Fruit fly (Drosophila melanogaster) whole organism: ENCODE data around the gene DCTN6-p27.

Experiments
- CG8478 ChIP-seq: fragments of >200 bp; optimal IDR thresholded peaks from 2 replicates; lab custom pipeline; 2018; ENCODE audit warnings: inconsistent platforms
- EcR ChIP-seq, 2 experiments: fragments of >200 bp; optimal IDR thresholded peaks; 2 replicates each; lab custom pipeline; 2017; ENCODE audit warnings: missing biosample characterization in 2 of 2, missing genetic modification characterization in 2 of 2, missing genetic modification reagents in 2 of 2
- pan ChIP-seq: fragments of >200 bp; optimal IDR thresholded peaks from 2 replicates; lab custom pipeline; 2017
- psq ChIP-seq: fragments of >200 bp; optimal IDR thresholded peaks from 2 replicates; lab custom pipeline; 2017
- usp ChIP-seq: fragments of >200 bp; optimal IDR thresholded peaks from 2 replicates; lab custom pipeline; 2017; ENCODE audit warnings: missing biosample characterization, missing genetic modification characterization, mixed read lengths

DNA sequence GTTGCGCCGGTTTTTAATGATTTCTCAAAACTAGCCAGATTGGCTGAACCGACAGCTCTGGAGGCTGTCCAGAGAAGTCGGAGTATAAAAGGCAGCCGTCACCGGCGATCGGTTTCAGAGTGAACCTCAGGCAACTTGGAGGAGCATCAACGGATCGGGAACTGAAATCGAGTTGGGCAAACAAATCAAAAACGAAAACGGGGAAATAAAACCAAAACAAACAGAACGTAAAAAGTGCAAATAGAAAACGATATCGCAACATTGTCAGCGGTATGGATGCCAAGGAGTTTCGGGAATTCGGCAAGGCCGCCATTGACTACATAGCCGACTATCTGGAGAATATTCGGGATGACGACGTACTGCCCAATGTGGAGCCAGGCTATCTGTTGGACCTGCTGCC lies 20.4 kb upstream of the DCTN6-p27 start:
- TF ChIP-seq pan (lab: Kevin White, UChicago) (no peak), usp (no peak), CG8478 (lab: Kevin White, UChicago) (no peak), psq (lab: Kevin White, UChicago) (no peak), EcR (GFP tag; optimal IDR thresholded peaks at IDR 0.05; lab: Kevin White, UChicago) (no peak)
